Fruit fly (Drosophila melanogaster): ENCODE measurements around the gene hng3.

dm6 chr3L:781702-782314, 26.5 kb upstream of the hng3 start:
- TF ChIP-seq psq (optimal IDR thresholded peaks at IDR 0.05) (no peak), ttk (optimal IDR thresholded peaks at IDR 0.05) (no peak), h (optimal IDR thresholded peaks at IDR 0.05) (no peak), Myc (optimal IDR thresholded peaks at IDR 0.05) (no peak), insv (optimal IDR thresholded peaks at IDR 0.05) (no peak), Sin3A (optimal IDR thresholded peaks at IDR 0.05) (no peak)

Measured in Kc167 (cell line).